Fruit fly (Drosophila melanogaster) whole organism, embryonic: ENCODE data around the gene CG5225.

ENCODE experiments used
- Awh ChIP-seq: fragments of 200-800 bp; sonication (Bioruptor generic); IDR thresholded peaks from 2 replicates; pipeline ENCODE4, ENCODE4 v1.3.6; 2022; ENCODE audit warnings: missing biosample characterization, missing genetic modification characterization
- Bgb ChIP-seq: fragments of 200-800 bp; sonication (Bioruptor generic); IDR thresholded peaks from 2 replicates; pipeline ENCODE4 v1.3.6; 2022; ENCODE audit warnings: missing biosample characterization, missing genetic modification characterization; ENCODE audit not compliant: partially characterized antibody
- CG1024 ChIP-seq: fragments of 200-800 bp; sonication (Bioruptor generic); IDR thresholded peaks from 2 replicates; pipeline ENCODE4 v1.3.6; 2022; ENCODE audit warnings: missing biosample characterization, missing genetic modification characterization
- CG11723 ChIP-seq: fragments of 200-800 bp; sonication (Bioruptor generic); optimal IDR thresholded peaks from 2 replicates; lab custom pipeline; 2017; ENCODE audit warnings: missing biosample characterization, mild to moderate bottlenecking, missing genetic modification characterization
- CG12071 ChIP-seq: fragments of 200-800 bp; sonication (Bioruptor generic); optimal IDR thresholded peaks from 3 replicates; lab custom pipeline; 2018; ENCODE audit warnings: missing biosample characterization, mild to moderate bottlenecking, missing genetic modification characterization
- CG12104 ChIP-seq: fragments of 200-800 bp; sonication (Bioruptor generic); optimal IDR thresholded peaks from 3 replicates; lab custom pipeline; 2016; ENCODE audit warnings: missing biosample characterization, missing genetic modification characterization
- CG12236 ChIP-seq: fragments of 200-800 bp; sonication (Bioruptor generic); optimal IDR thresholded peaks from 2 replicates; lab custom pipeline; 2016; ENCODE audit warnings: missing biosample characterization, missing genetic modification characterization
- CG1233 ChIP-seq: fragments of 200-800 bp; sonication (Bioruptor generic); optimal IDR thresholded peaks from 4 replicates; lab custom pipeline; 2018; ENCODE audit warnings: missing biosample characterization, mild to moderate bottlenecking, missing genetic modification characterization
- CG12744 ChIP-seq: fragments of 200-800 bp; sonication (Bioruptor generic); optimal IDR thresholded peaks from 2 replicates; lab custom pipeline; 2016; ENCODE audit warnings: missing biosample characterization, missing genetic modification characterization
- CG1647 ChIP-seq: fragments of 200-800 bp; sonication (Bioruptor generic); optimal IDR thresholded peaks from 3 replicates; lab custom pipeline; 2016; ENCODE audit warnings: missing biosample characterization, missing genetic modification characterization
- CG17186 ChIP-seq: fragments of 200-800 bp; sonication (Bioruptor generic); optimal IDR thresholded peaks from 3 replicates; lab custom pipeline; 2017; ENCODE audit warnings: missing biosample characterization, missing genetic modification reagents, missing genetic modification characterization
- CG17612 ChIP-seq: fragments of 200-800 bp; sonication (Bioruptor generic); IDR thresholded peaks from 2 replicates; pipeline ENCODE4 v1.3.6; 2022; ENCODE audit warnings: missing biosample characterization, missing genetic modification characterization
- CG2712 ChIP-seq: fragments of 200-800 bp; optimal IDR thresholded peaks from 3 replicates; lab custom pipeline; 2019; ENCODE audit warnings: missing biosample characterization, mild to moderate bottlenecking, missing genetic modification characterization, moderate library complexity
- CG31441 ChIP-seq: fragments of 200-800 bp; sonication (Bioruptor generic); IDR thresholded peaks from 2 replicates; pipeline ENCODE4 v1.3.6; 2022; ENCODE audit warnings: missing biosample characterization, missing genetic modification characterization
- CG3838 ChIP-seq: fragments of 200-800 bp; sonication (Bioruptor generic); optimal IDR thresholded peaks from 3 replicates; lab custom pipeline; 2016; ENCODE audit warnings: missing biosample characterization, missing genetic modification characterization
- CG6683 ChIP-seq: fragments of 200-800 bp; sonication (Bioruptor generic); optimal IDR thresholded peaks from 2 replicates; lab custom pipeline; 2017; ENCODE audit warnings: missing biosample characterization, mild to moderate bottlenecking, missing genetic modification characterization, missing genetic modification reagents
- CG6689 ChIP-seq: fragments of 200-800 bp; sonication (Bioruptor generic); IDR thresholded peaks from 2 replicates; pipeline ENCODE4 v1.3.6; 2022; ENCODE audit warnings: missing biosample characterization, missing genetic modification characterization
- CG6765 ChIP-seq: fragments of 200-800 bp; sonication (Bioruptor generic); optimal IDR thresholded peaks from 3 replicates; lab custom pipeline; 2017; ENCODE audit warnings: missing biosample characterization, mild to moderate bottlenecking, missing genetic modification characterization
- CG7271 ChIP-seq: fragments of 200-800 bp; sonication (Bioruptor generic); optimal IDR thresholded peaks from 2 replicates; lab custom pipeline; 2018; ENCODE audit warnings: missing biosample characterization, mild to moderate bottlenecking, missing genetic modification characterization, moderate library complexity
- CG8924 ChIP-seq: fragments of 200-800 bp; optimal IDR thresholded peaks from 3 replicates; lab custom pipeline; 2019; ENCODE audit warnings: missing biosample characterization, mild to moderate bottlenecking, missing genetic modification characterization, moderate library complexity
- CHES-1-like ChIP-seq: fragments of 200-800 bp; sonication (Bioruptor generic); optimal IDR thresholded peaks from 2 replicates; lab custom pipeline; 2016; ENCODE audit warnings: missing biosample characterization, missing genetic modification characterization
- Dbx ChIP-seq: fragments of 200-800 bp; sonication (Bioruptor generic); IDR thresholded peaks from 3 replicates; pipeline ENCODE4 v1.3.6; 2022; ENCODE audit warnings: missing biosample characterization, missing genetic modification characterization
- HHEX ChIP-seq: fragments of 200-800 bp; sonication (Bioruptor generic); optimal IDR thresholded peaks from 3 replicates; lab custom pipeline; 2017; ENCODE audit warnings: missing biosample characterization, mild to moderate bottlenecking, missing genetic modification characterization, missing genetic modification reagents
- HLH3B ChIP-seq: fragments of 200-800 bp; sonication (Bioruptor generic); IDR thresholded peaks from 2 replicates; pipeline ENCODE4 v1.3.6; 2022; ENCODE audit warnings: missing biosample characterization, missing genetic modification characterization
- HLH54F ChIP-seq: fragments of 200-800 bp; sonication (Bioruptor generic); optimal IDR thresholded peaks from 3 replicates; lab custom pipeline; 2016; ENCODE audit warnings: missing biosample characterization, missing genetic modification characterization
- HLHmδ ChIP-seq: fragments of 200-800 bp; sonication (Bioruptor generic); optimal IDR thresholded peaks from 2 replicates; lab custom pipeline; 2018; ENCODE audit warnings: missing biosample characterization, mild to moderate bottlenecking, missing genetic modification characterization, moderate library complexity
- HmgD ChIP-seq: fragments of 200-800 bp; sonication (Bioruptor generic); optimal IDR thresholded peaks from 3 replicates; lab custom pipeline; 2016; ENCODE audit warnings: missing biosample characterization, missing genetic modification characterization
- Hr39 ChIP-seq: fragments of >200 bp; optimal IDR thresholded peaks from 2 replicates; lab custom pipeline; 2017
- Hr78 ChIP-seq, 2 experiments: fragments of 200-800 bp in 1 of 2; fragments of >200 bp in 1 of 2; sonication (Bioruptor generic) in 1 of 2; optimal IDR thresholded peaks; 2 replicates each; lab custom pipeline; 2017 to 2019; ENCODE audit warnings: missing biosample characterization in 2 of 2, missing genetic modification characterization in 2 of 2, mild to moderate bottlenecking in 1 of 2, moderate library complexity in 1 of 2
- Hsf ChIP-seq: fragments of 200-800 bp; sonication (Bioruptor generic); optimal IDR thresholded peaks from 3 replicates; lab custom pipeline; 2016; ENCODE audit warnings: missing biosample characterization, missing genetic modification characterization
- NC2α ChIP-seq: fragments of 200-800 bp; sonication (Bioruptor generic); optimal IDR thresholded peaks from 2 replicates; lab custom pipeline; 2016; ENCODE audit warnings: missing biosample characterization, missing genetic modification characterization
- NFAT ChIP-seq: fragments of 200-800 bp; sonication (Bioruptor generic); IDR thresholded peaks from 2 replicates; pipeline ENCODE4 v1.3.6; 2022; ENCODE audit warnings: missing biosample characterization, missing genetic modification characterization
- Side ChIP-seq: fragments of 200-800 bp; sonication (Bioruptor generic); optimal IDR thresholded peaks from 2 replicates; lab custom pipeline; 2016; ENCODE audit warnings: missing biosample characterization, missing genetic modification characterization
- Sin3A ChIP-seq: fragments of >200 bp; optimal IDR thresholded peaks from 2 replicates; lab custom pipeline; 2018
- Sry-δ ChIP-seq: fragments of 200-800 bp; sonication (Bioruptor generic); optimal IDR thresholded peaks from 2 replicates; lab custom pipeline; 2016; ENCODE audit warnings: missing biosample characterization, missing genetic modification characterization
- TFAM ChIP-seq: fragments of 200-800 bp; sonication (Bioruptor generic); optimal IDR thresholded peaks from 2 replicates; lab custom pipeline; 2017; ENCODE audit warnings: missing biosample characterization, missing genetic modification characterization, inconsistent platforms
- bbx ChIP-seq: fragments of 200-800 bp; sonication (Bioruptor generic); IDR thresholded peaks from 2 replicates; pipeline ENCODE4 v1.3.6; 2022; ENCODE audit warnings: missing biosample characterization, missing genetic modification characterization; ENCODE audit not compliant: partially characterized antibody
- br ChIP-seq: fragments of >200 bp; optimal IDR thresholded peaks from 2 replicates; lab custom pipeline; 2017
- bsh ChIP-seq, 2 experiments: fragments of 200-800 bp; sonication (Bioruptor generic); optimal IDR thresholded peaks; 2 replicates each; lab custom pipeline; 2017 to 2018; ENCODE audit warnings: mild to moderate bottlenecking in 2 of 2, missing biosample characterization in 2 of 2, missing genetic modification characterization in 2 of 2, moderate library complexity in 1 of 2
- caup ChIP-seq: fragments of 200-800 bp; sonication (Bioruptor generic); optimal IDR thresholded peaks from 3 replicates; lab custom pipeline; 2017; ENCODE audit warnings: missing biosample characterization, mild to moderate bottlenecking, missing genetic modification characterization, moderate library complexity; ENCODE audit not compliant: severe bottlenecking
- dmrt99B ChIP-seq: fragments of 200-800 bp; sonication (Bioruptor generic); optimal IDR thresholded peaks from 2 replicates; lab custom pipeline; 2018; ENCODE audit warnings: missing biosample characterization, mild to moderate bottlenecking, missing genetic modification characterization, moderate library complexity
- fru ChIP-seq: fragments of >200 bp; optimal IDR thresholded peaks from 2 replicates; lab custom pipeline; 2017
- hbn ChIP-seq: fragments of 200-800 bp; sonication (Bioruptor generic); IDR thresholded peaks from 2 replicates; pipeline ENCODE4 v1.3.6; 2022; ENCODE audit warnings: missing biosample characterization, missing genetic modification characterization; ENCODE audit not compliant: partially characterized antibody
- her ChIP-seq: fragments of 200-800 bp; sonication (Bioruptor generic); optimal IDR thresholded peaks from 2 replicates; lab custom pipeline; 2016; ENCODE audit warnings: missing biosample characterization, missing genetic modification characterization
- ind ChIP-seq: fragments of 200-800 bp; sonication (Bioruptor generic); optimal IDR thresholded peaks from 3 replicates; lab custom pipeline; 2016; ENCODE audit warnings: missing biosample characterization, missing genetic modification characterization
- ken ChIP-seq: fragments of 200-800 bp; sonication (Bioruptor generic); IDR thresholded peaks from 3 replicates; pipeline ENCODE4 v1.3.6; 2022; ENCODE audit warnings: missing biosample characterization, missing genetic modification characterization
- repo ChIP-seq: fragments of 200-800 bp; sonication (Bioruptor generic); optimal IDR thresholded peaks from 2 replicates; lab custom pipeline; 2016; ENCODE audit warnings: missing biosample characterization, missing genetic modification characterization
- sd ChIP-seq: fragments of 200-800 bp; sonication (Bioruptor generic); optimal IDR thresholded peaks from 3 replicates; lab custom pipeline; 2018; ENCODE audit warnings: missing biosample characterization, mild to moderate bottlenecking, missing genetic modification characterization, moderate library complexity
- sens ChIP-seq: fragments of 200-800 bp; sonication (Bioruptor generic); peaks from one replicate; lab custom pipeline; 2016; ENCODE audit warnings: missing biosample characterization, missing genetic modification characterization
- ttk ChIP-seq: fragments of 200-800 bp; sonication (Bioruptor generic); IDR thresholded peaks from 2 replicates; pipeline ENCODE4 v2.1.2; 2022; ENCODE audit warnings: missing biosample characterization, missing genetic modification characterization
- twi ChIP-seq: fragments of 200-800 bp; optimal IDR thresholded peaks from 2 replicates; lab custom pipeline; 2019; ENCODE audit warnings: missing biosample characterization, mild to moderate bottlenecking, missing genetic modification characterization, moderate library complexity
- usp ChIP-seq: fragments of >200 bp; optimal IDR thresholded peaks from 2 replicates; lab custom pipeline; 2017; ENCODE audit warnings: missing biosample characterization, missing genetic modification characterization

CG5225 gene

dm6 chr3R:17056905-17057251, 28.4 kb downstream of the CG5225 start (continued):
- no peak for TF ChIP-seq caup
- peak; percentile 43; the same call in 1 of the 2 replicates for TF ChIP-seq CG31441 (GFP tag; lab: Robert Waterston, UW)
- TF ChIP-seq repo, result no peak
- no peak for TF ChIP-seq HHEX (GFP tag; lab: Kevin White, UChicago)
- no peak; the same call in 1 of the 2 replicates for TF ChIP-seq Awh (GFP tag; lab: Robert Waterston, UW)
- TF ChIP-seq her (GFP tag; lab: Kevin White, UChicago), result no peak
- no peak for TF ChIP-seq CG3838
- no peak for TF ChIP-seq CG1024 (GFP tag; lab: Robert Waterston, UW)
- no peak for TF ChIP-seq CG12236
- TF ChIP-seq CG12744 (GFP tag; lab: Kevin White, UChicago), result no peak
- TF ChIP-seq usp (GFP tag; lab: Kevin White, UChicago), result no peak
- no peak for TF ChIP-seq Hr78 (GFP tag; optimal IDR thresholded peaks at IDR 0.05; lab: Kevin White, UChicago)
- no peak for TF ChIP-seq Dbx
- no peak for TF ChIP-seq Sry-δ (GFP tag; lab: Kevin White, UChicago)
- no peak for TF ChIP-seq ken (GFP tag; lab: Robert Waterston, UW)
- no peak for TF ChIP-seq sd (tag; lab: Kevin White, UChicago)
- no peak for TF ChIP-seq HmgD (GFP tag; lab: Kevin White, UChicago)

- TF ChIP-seq bbx (GFP tag; lab: Robert Waterston, UW) (no peak), CG6689 (no peak), CG12104 (GFP tag; lab: Kevin White, UChicago) (no peak), CG2712 (tag; lab: Kevin White, UChicago) (peak; percentile 4), CG7271 (no peak), CG11723 (GFP tag; lab: Kevin White, UChicago) (peak; percentile 3), Side (GFP tag; lab: Kevin White, UChicago) (no peak), hbn (GFP tag; lab: Robert Waterston, UW) (no peak), CG1647 (GFP tag; lab: Kevin White, UChicago) (no peak), CG17612 (no peak), CG17186 (GFP tag; lab: Kevin White, UChicago) (no peak), CG12071 (GFP tag; lab: Kevin White, UChicago) (no peak), fru (lab: Kevin White, UChicago) (no peak), CG6683 (no peak), HLH54F (GFP tag; lab: Kevin White, UChicago) (no peak), caup (no peak), bsh (GFP tag; optimal IDR thresholded peaks at IDR 0.05; lab: Kevin White, UChicago) (peak; percentile 25 to 88), ind (GFP tag; lab: Kevin White, UChicago) (peak; percentile 5), CG8924 (tag; lab: Kevin White, UChicago) (no peak), twi (no peak), NC2α (GFP tag; lab: Kevin White, UChicago) (no peak), br (lab: Kevin White, UChicago) (no peak), Hr39 (lab: Kevin White, UChicago) (no peak), Sin3A (lab: Kevin White, UChicago) (no peak), TFAM (GFP tag; lab: Kevin White, UChicago) (no peak), CG6765 (GFP tag; lab: Kevin White, UChicago) (no peak), CG1233 (GFP tag; lab: Kevin White, UChicago) (peak; percentile 14), ttk (GFP tag; lab: Robert Waterston, UW) (no peak), CHES-1-like (GFP tag; lab: Kevin White, UChicago) (no peak), sens (peak; percentile 90), HLH3B (GFP tag; lab: Robert Waterston, UW) (no peak), Hsf (no peak), Bgb (GFP tag; lab: Robert Waterston, UW) (no peak), NFAT (GFP tag; lab: Robert Waterston, UW) (no peak; the same call in 1 of the 2 replicates), HLHmδ (GFP tag; lab: Kevin White, UChicago) (no peak), dmrt99B (tag; lab: Kevin White, UChicago) (peak; percentile 35)
These were observed 30.8 kb downstream of the CG5225 start for dm6 chr3R:17059100-17059810.
